Worm (Caenorhabditis elegans): ENCODE data around the gene zmp-6.

Gene zmp-6

DNA sequence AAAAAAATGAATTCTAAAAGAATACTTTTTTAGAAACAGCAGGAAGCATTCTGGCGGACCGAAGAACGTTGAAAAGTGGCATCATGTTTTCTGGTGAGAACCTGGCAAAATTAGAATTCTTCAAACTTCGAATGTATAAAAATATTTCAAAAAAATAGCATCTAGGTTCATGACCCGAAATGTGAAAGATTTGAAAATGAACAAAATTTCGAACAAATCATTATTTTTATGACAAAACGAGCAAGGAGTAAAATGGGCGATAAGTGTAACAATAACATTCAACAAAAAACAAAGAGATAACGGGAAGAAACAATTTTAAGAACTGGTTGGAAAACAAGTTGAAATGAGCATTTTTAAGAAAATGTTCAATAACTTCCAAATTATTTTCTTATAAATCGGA lies 27.7 kb upstream of the zmp-6 start, which contains the start of gene psd-1:
Gene psd-1, minus strand, starts transcription at position 101 of the 400 bp plus-strand sequence.
- TF ChIP-seq R02D3.7 (tag; optimal IDR thresholded peaks at IDR 0.05) (no peak), lin-11 (tag; optimal IDR thresholded peaks at IDR 0.05) (no peak), nhr-11 (tag; optimal IDR thresholded peaks at IDR 0.05) (no peak), alr-1 (tag; optimal IDR thresholded peaks at IDR 0.05) (no peak), ztf-11 (tag; optimal IDR thresholded peaks at IDR 0.05) (no peak), ZK546.5 (tag; optimal IDR thresholded peaks at IDR 0.05) (no peak)

DNA sequence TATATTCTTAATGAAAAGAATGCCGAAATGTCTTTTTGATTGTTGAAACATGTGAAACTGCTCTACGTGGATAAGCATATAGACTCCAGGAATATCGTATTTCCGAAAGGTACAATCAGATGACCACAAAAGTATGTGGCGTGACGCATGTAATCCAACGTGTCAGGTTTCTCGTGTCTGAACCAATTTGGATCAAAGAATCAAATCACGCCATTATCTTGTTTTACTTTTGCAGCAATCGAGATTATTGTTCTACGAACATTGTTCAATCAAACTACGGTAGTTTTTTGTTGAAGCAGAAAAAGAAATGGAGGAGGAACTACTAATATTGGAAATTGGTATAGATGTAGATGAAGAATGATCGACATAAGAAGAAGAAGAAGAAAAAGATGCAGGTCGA lies 26.1 kb upstream of the zmp-6 start:
- peak; percentile 72 for TF ChIP-seq sma-9 (GFP tag; optimal IDR thresholded peaks at IDR 0.05)
- no peak for TF ChIP-seq sma-9 (tag; optimal IDR thresholded peaks at IDR 0.05)
- TF ChIP-seq dmd-4 (tag; optimal IDR thresholded peaks at IDR 0.05) = no peak
- no peak for TF ChIP-seq nhr-237 (tag; optimal IDR thresholded peaks at IDR 0.05)
- TF ChIP-seq unc-39 (tag; optimal IDR thresholded peaks at IDR 0.05) = no peak
- TF ChIP-seq elt-1 (tag; optimal IDR thresholded peaks at IDR 0.05) = no peak
- no peak for TF ChIP-seq fos-1 (tag; optimal IDR thresholded peaks at IDR 0.05)
- TF ChIP-seq F13H6.1 (tag; optimal IDR thresholded peaks at IDR 0.05) = no peak
- no peak for TF ChIP-seq lin-13 (GFP tag; optimal IDR thresholded peaks at IDR 0.05)
- TF ChIP-seq mdl-1 (tag; optimal IDR thresholded peaks at IDR 0.05) = no peak
- TF ChIP-seq sma-3 (GFP tag; optimal IDR thresholded peaks at IDR 0.05) = no peak
- TF ChIP-seq ztf-1 (GFP tag; conservative IDR thresholded peaks at IDR 0.05) = no peak
- TF ChIP-seq C34F6.9 (tag; optimal IDR thresholded peaks at IDR 0.05) = no peak
- TF ChIP-seq nhr-77 (tag; optimal IDR thresholded peaks at IDR 0.05) = no peak
- no peak for TF ChIP-seq lin-39 (tag; optimal IDR thresholded peaks at IDR 0.05)
- TF ChIP-seq nhr-21 (tag; optimal IDR thresholded peaks at IDR 0.05) = peak; percentile 68
- no peak for TF ChIP-seq mab-5 (tag; optimal IDR thresholded peaks at IDR 0.05)
- TF ChIP-seq nhr-11 (tag; optimal IDR thresholded peaks at IDR 0.05) = no peak
- peak; percentile 19 for TF ChIP-seq nhr-129 (tag; optimal IDR thresholded peaks at IDR 0.05)
- TF ChIP-seq lsy-2 (tag; optimal IDR thresholded peaks at IDR 0.05) = peak in 1 of 2 experiments; percentile 19

DNA sequence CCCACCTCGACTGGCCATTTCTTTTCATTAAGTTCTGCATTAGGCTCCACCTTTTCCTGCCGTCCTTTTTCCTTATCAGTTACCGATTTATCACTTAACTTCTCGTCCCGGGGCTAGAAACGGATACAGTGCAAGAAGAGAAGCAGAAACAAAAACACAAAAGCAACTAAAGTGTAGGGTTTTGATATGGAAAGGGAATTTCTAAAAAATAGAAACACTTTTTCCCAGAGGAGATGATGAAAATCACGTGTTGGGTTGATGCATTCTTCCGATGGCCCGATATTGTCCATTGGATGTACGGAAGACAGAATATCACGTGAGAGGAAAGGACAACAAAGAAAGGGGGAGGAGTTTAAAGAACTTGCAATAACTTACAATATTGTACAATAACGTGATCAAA lies 25.2 kb upstream of the zmp-6 start:
- no peak for TF ChIP-seq elt-3 (tag; optimal IDR thresholded peaks at IDR 0.05)
- TF ChIP-seq ZK546.5 (tag; optimal IDR thresholded peaks at IDR 0.05) = no peak
- TF ChIP-seq gmeb-1 (tag; optimal IDR thresholded peaks at IDR 0.05) = peak; percentile 71
- TF ChIP-seq nhr-12 (tag; optimal IDR thresholded peaks at IDR 0.05) = no peak
- peak; percentile 51 for TF ChIP-seq nhr-25 (tag; optimal IDR thresholded peaks at IDR 0.05)
- TF ChIP-seq ama-1 (optimal IDR thresholded peaks at IDR 0.05) = peak; percentile 13
- TF ChIP-seq lin-11 (tag; optimal IDR thresholded peaks at IDR 0.05) = no peak
- TF ChIP-seq mbf-1 (tag; optimal IDR thresholded peaks at IDR 0.05) = no peak
- no peak for TF ChIP-seq ceh-16 (tag; optimal IDR thresholded peaks at IDR 0.05)
- TF ChIP-seq zag-1 (tag; optimal IDR thresholded peaks at IDR 0.05) = no peak
- TF ChIP-seq mdl-1 (tag; optimal IDR thresholded peaks at IDR 0.05) = peak in 1 of 2 experiments; percentile 32
- no peak for TF ChIP-seq nhr-23 (tag; optimal IDR thresholded peaks at IDR 0.05)
- TF ChIP-seq aly-2 (tag; optimal IDR thresholded peaks at IDR 0.05) = no peak
- TF ChIP-seq ztf-1 (GFP tag; conservative IDR thresholded peaks at IDR 0.05) = no peak
- TF ChIP-seq C34F6.9 (tag; optimal IDR thresholded peaks at IDR 0.05) = no peak
- TF ChIP-seq alr-1 (tag; optimal IDR thresholded peaks at IDR 0.05) = no peak
- TF ChIP-seq sma-3 (GFP tag; optimal IDR thresholded peaks at IDR 0.05) = peak; percentile 82
- no peak for TF ChIP-seq F13H6.1 (tag; optimal IDR thresholded peaks at IDR 0.05)
- peak in 1 of 2 experiments; percentile 46 for TF ChIP-seq lsy-2 (tag; optimal IDR thresholded peaks at IDR 0.05)
- no peak for TF ChIP-seq dmd-4 (tag; optimal IDR thresholded peaks at IDR 0.05)
- TF ChIP-seq nhr-237 (tag; optimal IDR thresholded peaks at IDR 0.05) = no peak
- TF ChIP-seq fos-1 (tag; optimal IDR thresholded peaks at IDR 0.05) = peak; percentile 63
- TF ChIP-seq crh-2 (tag; optimal IDR thresholded peaks at IDR 0.05) = peak; percentile 55
- TF ChIP-seq nhr-6 (tag; optimal IDR thresholded peaks at IDR 0.05) = no peak
- TF ChIP-seq unc-62 (GFP tag; optimal IDR thresholded peaks at IDR 0.05) = no peak
- TF ChIP-seq Y55F3AM.14 (GFP tag; optimal IDR thresholded peaks at IDR 0.05) = no peak
- TF ChIP-seq blmp-1 (tag; optimal IDR thresholded peaks at IDR 0.05; ENCODE audit: insufficient read depth) = peak; percentile 85
- no peak for TF ChIP-seq lin-39 (tag; optimal IDR thresholded peaks at IDR 0.05)
- TF ChIP-seq nhr-77 (tag; optimal IDR thresholded peaks at IDR 0.05) = no peak
- TF ChIP-seq nhr-10 (tag; optimal IDR thresholded peaks at IDR 0.05) = no peak
- peak; percentile 89 for TF ChIP-seq nhr-129 (tag; optimal IDR thresholded peaks at IDR 0.05)
- no peak for TF ChIP-seq nhr-11 (tag; optimal IDR thresholded peaks at IDR 0.05)
- TF ChIP-seq ztf-11 (tag; optimal IDR thresholded peaks at IDR 0.05) = no peak
- no peak for TF ChIP-seq mab-5 (tag; optimal IDR thresholded peaks at IDR 0.05)
- TF ChIP-seq skn-1 (tag; optimal IDR thresholded peaks at IDR 0.05) = no peak
- no peak for TF ChIP-seq snpc-4 (tag; optimal IDR thresholded peaks at IDR 0.05)
- TF ChIP-seq peb-1 (tag; optimal IDR thresholded peaks at IDR 0.05) = no peak
- TF ChIP-seq unc-55 (GFP tag; optimal IDR thresholded peaks at IDR 0.05) = no peak
- no peak for TF ChIP-seq ztf-4 (tag; optimal IDR thresholded peaks at IDR 0.05)
- TF ChIP-seq ceh-82 (tag; optimal IDR thresholded peaks at IDR 0.05) = no peak
- no peak for TF ChIP-seq lin-13 (GFP tag; optimal IDR thresholded peaks at IDR 0.05)
- TF ChIP-seq egl-27 (tag; optimal IDR thresholded peaks at IDR 0.05) = peak; percentile 64
- no peak for TF ChIP-seq sem-4 (tag; optimal IDR thresholded peaks at IDR 0.05)
- TF ChIP-seq nhr-21 (tag; optimal IDR thresholded peaks at IDR 0.05) = peak; percentile 92
- no peak for TF ChIP-seq elt-1 (tag; optimal IDR thresholded peaks at IDR 0.05)
